Worm (Caenorhabditis elegans) whole organism, L3 larva: Measurements from ENCODE around the gene fbxb-35.

ENCODE experiments used
- egl-27 ChIP-seq: sonication (generic microtip); optimal IDR thresholded peaks from 4 replicates; lab custom pipeline; 2017; ENCODE audit warnings: missing biosample characterization, missing genetic modification reagents, missing genetic modification characterization
- elt-3 ChIP-seq, 3 experiments: fragments of 150-350 bp in 1 of 3; sonication (generic microtip) in 2 of 3; optimal IDR thresholded peaks; 2 replicates in 2 of 3; 4 replicates in 1 of 3; lab custom pipeline; 2014 to 2017; ENCODE audit warnings: missing biosample characterization in 3 of 3, missing genetic modification characterization in 3 of 3
- fos-1 ChIP-seq: fragments of 150-350 bp; optimal IDR thresholded peaks from 2 replicates; lab custom pipeline; 2014; ENCODE audit warnings: missing biosample characterization, missing genetic modification characterization
- nfya-1 ChIP-seq: sonication (generic microtip); optimal IDR thresholded peaks from 2 replicates; lab custom pipeline; 2017; ENCODE audit warnings: missing genetic modification characterization, mild to moderate bottlenecking, missing compliant biosample characterization, antibody characterized with exemption, moderate library complexity; ENCODE audit not compliant: insufficient read depth
- nhr-23 ChIP-seq: fragments of 150-350 bp; optimal IDR thresholded peaks from 2 replicates; lab custom pipeline; 2014; ENCODE audit warnings: missing biosample characterization, missing genetic modification reagents, missing genetic modification characterization
- nhr-25 ChIP-seq: sonication (generic microtip); optimal IDR thresholded peaks from 2 replicates; lab custom pipeline; 2017; ENCODE audit warnings: missing biosample characterization, missing genetic modification characterization
- nhr-77 ChIP-seq: fragments of 150-350 bp; optimal IDR thresholded peaks from 2 replicates; lab custom pipeline; 2014; ENCODE audit warnings: missing biosample characterization, missing genetic modification characterization
- pha-4 ChIP-seq: fragments of 150-350 bp; optimal IDR thresholded peaks from 2 replicates; lab custom pipeline; 2014; ENCODE audit warnings: missing biosample characterization, missing genetic modification reagents, missing genetic modification characterization
- pqm-1 ChIP-seq: fragments of 150-350 bp; optimal IDR thresholded peaks from 2 replicates; lab custom pipeline; 2017; ENCODE audit warnings: missing biosample characterization, missing genetic modification characterization, inconsistent platforms
- sea-2 ChIP-seq: fragments of 150-350 bp; sonication (generic microtip); optimal IDR thresholded peaks from 4 replicates; lab custom pipeline; 2014; ENCODE audit warnings: missing biosample characterization, missing genetic modification reagents, missing genetic modification characterization
- skn-1 ChIP-seq: fragments of 150-350 bp; optimal IDR thresholded peaks from 2 replicates; lab custom pipeline; 2014; ENCODE audit warnings: missing biosample characterization, missing genetic modification characterization

ce11 chrII:2063989-2064388, 12.5 kb downstream of the fbxb-35 start, which contains the start of gene F07E5.13:
- TF ChIP-seq nhr-23 (tag; lab: Kevin White, UChicago) (no peak), sea-2 (GFP tag; lab: Kevin White, UChicago) (no peak), pqm-1 (tag; lab: Kevin White, UChicago) (no peak), nfya-1 (tag; lab: Kevin White, UChicago) (no peak), fos-1 (tag; lab: Kevin White, UChicago) (no peak), elt-3 (tag; optimal IDR thresholded peaks at IDR 0.05; lab: Kevin White, UChicago) (no peak), egl-27 (tag; lab: Kevin White, UChicago) (no peak), pha-4 (tag; lab: Kevin White, UChicago) (no peak), skn-1 (no peak), nhr-25 (tag; lab: Kevin White, UChicago) (no peak), nhr-77 (tag; lab: Kevin White, UChicago) (no peak)
